Fruit fly (Drosophila melanogaster): ENCODE measurements around the gene wts.

The wts gene

DNA sequence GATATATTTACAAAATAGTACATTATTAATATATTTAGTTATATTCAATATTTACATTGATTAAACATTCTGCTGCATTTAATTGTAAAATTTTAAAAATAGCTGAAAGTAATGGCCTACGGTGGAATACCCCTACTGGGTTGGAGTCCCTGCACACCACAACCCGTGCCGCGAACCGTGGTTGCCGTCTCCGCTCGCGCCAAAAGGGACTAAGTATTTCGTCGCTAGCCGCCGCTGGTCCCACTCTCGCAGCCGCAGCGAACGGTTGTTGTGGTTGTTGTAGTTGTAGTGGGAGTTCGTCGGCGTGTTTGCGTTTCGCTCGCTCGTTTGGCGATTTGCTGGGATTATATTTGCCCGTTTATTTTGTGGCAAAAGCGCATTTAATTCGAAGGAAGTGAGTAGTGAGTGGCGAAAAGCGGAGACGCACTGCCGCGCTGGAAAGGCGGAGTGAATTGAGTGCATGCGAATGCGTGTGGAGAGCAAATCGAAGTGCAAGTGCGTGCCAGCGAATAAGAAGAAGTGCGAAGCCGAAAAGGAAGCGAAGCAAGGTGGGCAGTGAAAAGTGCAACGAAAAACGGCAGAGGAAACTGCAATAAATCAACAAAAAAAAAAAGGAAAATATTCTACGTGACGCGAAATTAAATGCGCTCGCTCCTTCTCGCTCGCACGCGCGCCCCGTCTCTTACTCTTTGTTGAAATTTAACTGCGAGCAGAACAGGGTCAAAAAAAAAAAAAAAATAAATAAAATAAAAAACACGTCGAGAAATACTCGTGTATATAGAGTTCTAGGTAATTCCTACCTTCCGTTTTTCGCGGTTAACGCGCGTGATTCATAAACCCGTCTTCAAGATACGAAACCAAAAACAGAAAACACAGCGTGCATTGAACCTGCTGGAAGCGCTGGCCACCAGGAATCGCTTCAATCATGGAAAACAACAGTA lies 2.2 kb upstream of the wts start, which contains the start of gene cindr (continued):
- TF ChIP-seq Neu2 (GFP tag; optimal IDR thresholded peaks at IDR 0.05; ENCODE audit: borderline replicate concordance) (no peak), MESR4 (GFP tag; optimal IDR thresholded peaks at IDR 0.05) (peak; percentile 69), CG14710 (tag; optimal IDR thresholded peaks at IDR 0.05) (peak; percentile 70), pum (GFP tag; optimal IDR thresholded peaks at IDR 0.05) (no peak), CG18599 (GFP tag; optimal IDR thresholded peaks at IDR 0.05) (peak; percentile 35), CG14014 (GFP tag; IDR thresholded peaks at IDR 0.05) (no peak), chm (GFP tag; IDR thresholded peaks at IDR 0.05) (peak; percentile 92), CG14667 (GFP tag; IDR thresholded peaks at IDR 0.05) (no peak), CG5953 (GFP tag; IDR thresholded peaks at IDR 0.05) (no peak), CG12104 (GFP tag; optimal IDR thresholded peaks at IDR 0.05) (no peak), Nf-YA (GFP tag; IDR thresholded peaks at IDR 0.05) (no peak), CG4404 (GFP tag; IDR thresholded peaks at IDR 0.05) (peak; percentile 15; the same call in 1 of the 2 replicates), lbe (GFP tag; optimal IDR thresholded peaks at IDR 0.05) (no peak), Poxn (GFP tag; IDR thresholded peaks at IDR 0.05) (no peak), tin (GFP tag; optimal IDR thresholded peaks at IDR 0.05) (peak; percentile 33), CG7928 (GFP tag; optimal IDR thresholded peaks at IDR 0.05) (peak; percentile 47), slp2 (GFP tag; optimal IDR thresholded peaks at IDR 0.05) (peak; percentile 11), Rx (GFP tag; IDR thresholded peaks at IDR 0.05) (0 out of 2 replicates have a peak, but pooled peaks have one; percentile 6), odd (GFP tag; optimal IDR thresholded peaks at IDR 0.05) (no peak), Atf6 (GFP tag; IDR thresholded peaks at IDR 0.05) (peak; percentile 57; the same call in 1 of the 2 replicates), Ets97D (GFP tag; optimal IDR thresholded peaks at IDR 0.05) (peak; percentile 81), MTF-1 (GFP tag; optimal IDR thresholded peaks at IDR 0.05; ENCODE audit: borderline replicate concordance) (no peak), CG10543 (GFP tag; optimal IDR thresholded peaks at IDR 0.05) (peak; percentile 59), dan (GFP tag; IDR thresholded peaks at IDR 0.05) (no peak), Trl (optimal IDR thresholded peaks at IDR 0.05) (no peak), Trl (GFP tag; optimal IDR thresholded peaks at IDR 0.05) (peak; percentile 12), usp (GFP tag; optimal IDR thresholded peaks at IDR 0.05) (no peak), Bdp1 (GFP tag; optimal IDR thresholded peaks at IDR 0.05) (peak; percentile 45), CG11560 (tag; IDR thresholded peaks at IDR 0.05) (peak; percentile 47; the same call in 1 of the 3 replicates), CG7963 (GFP tag; IDR thresholded peaks at IDR 0.05; ENCODE audit: partially characterized antibody) (no peak), repo (GFP tag; optimal IDR thresholded peaks at IDR 0.05) (peak; percentile 17), dysf (GFP tag; IDR thresholded peaks at IDR 0.05) (0 out of 3 replicates have a peak, but pooled peaks have one; percentile 32), Pdp1 (GFP tag; optimal IDR thresholded peaks at IDR 0.05) (peak; percentile 29 to 60), Bgb (GFP tag; IDR thresholded peaks at IDR 0.05; ENCODE audit: partially characterized antibody) (peak; percentile 64), Six4 (GFP tag; optimal IDR thresholded peaks at IDR 0.05) (no peak), oc (tag; optimal IDR thresholded peaks at IDR 0.05) (no peak), BtbVII (GFP tag; optimal IDR thresholded peaks at IDR 0.05) (no peak), NK7.1 (GFP tag; optimal IDR thresholded peaks at IDR 0.05) (no peak), fd3F (GFP tag; optimal IDR thresholded peaks at IDR 0.05) (no peak), CG34376 (GFP tag; optimal IDR thresholded peaks at IDR 0.05) (peak; percentile 51), H15 (GFP tag; IDR thresholded peaks at IDR 0.05) (no peak), Ssrp (tag; optimal IDR thresholded peaks at IDR 0.05) (peak; percentile 33), stwl (tag; optimal IDR thresholded peaks at IDR 0.05) (peak; percentile 66), kay (GFP tag; optimal IDR thresholded peaks at IDR 0.05) (no peak), Dp (GFP tag; optimal IDR thresholded peaks at IDR 0.05) (peak; percentile 63), CG31365 (tag; optimal IDR thresholded peaks at IDR 0.05) (peak; percentile 13), CG2129 (GFP tag; IDR thresholded peaks at IDR 0.05; ENCODE audit: partially characterized antibody) (no peak), NC2β (GFP tag; optimal IDR thresholded peaks at IDR 0.05) (peak; percentile 48), CG6272 (GFP tag; IDR thresholded peaks at IDR 0.05) (peak; percentile 42; the same call in 1 of the 2 replicates)

Measured in whole organism, embryonic.